Fruit fly (Drosophila melanogaster): ENCODE results near the gene Eig71Ea.

The Eig71Ea gene

dm6 chr3L:15637618-15638017 lies 11.8 kb downstream of the Eig71Ea start:
- TF ChIP-seq fd96Ca (GFP tag; IDR thresholded peaks at IDR 0.05), result no peak
- peak; percentile 36 for TF ChIP-seq gl (tag; optimal IDR thresholded peaks at IDR 0.05)
- TF ChIP-seq CG34367 (tag; optimal IDR thresholded peaks at IDR 0.05), result no peak
- no peak for TF ChIP-seq CG12605 (GFP tag; IDR thresholded peaks at IDR 0.05)
- TF ChIP-seq Snoo (tag; optimal IDR thresholded peaks at IDR 0.05), result no peak
- TF ChIP-seq CG9948 (tag; optimal IDR thresholded peaks at IDR 0.05), result no peak
- TF ChIP-seq EcR (GFP tag; optimal IDR thresholded peaks at IDR 0.05), result peak; percentile 89
- no peak for TF ChIP-seq CG14655 (GFP tag; optimal IDR thresholded peaks at IDR 0.05)
- TF ChIP-seq Ets98B (GFP tag; IDR thresholded peaks at IDR 0.05), result no peak
- no peak for TF ChIP-seq D1 (tag; optimal IDR thresholded peaks at IDR 0.05)
- no peak for TF ChIP-seq CG15710 (tag; optimal IDR thresholded peaks at IDR 0.05)
- TF ChIP-seq CG13204 (GFP tag; optimal IDR thresholded peaks at IDR 0.05), result no peak
- TF ChIP-seq Pif1A (GFP tag; optimal IDR thresholded peaks at IDR 0.05), result peak; percentile 34
- TF ChIP-seq CG10348 (GFP tag; IDR thresholded peaks at IDR 0.05), result no peak
- no peak for TF ChIP-seq CG32121 (GFP tag; IDR thresholded peaks at IDR 0.05)
- TF ChIP-seq rn (GFP tag; IDR thresholded peaks at IDR 0.05), result no peak
- TF ChIP-seq Pif1B (GFP tag; optimal IDR thresholded peaks at IDR 0.05), result no peak
- TF ChIP-seq CG8159 (tag; optimal IDR thresholded peaks at IDR 0.05), result no peak

DNA sequence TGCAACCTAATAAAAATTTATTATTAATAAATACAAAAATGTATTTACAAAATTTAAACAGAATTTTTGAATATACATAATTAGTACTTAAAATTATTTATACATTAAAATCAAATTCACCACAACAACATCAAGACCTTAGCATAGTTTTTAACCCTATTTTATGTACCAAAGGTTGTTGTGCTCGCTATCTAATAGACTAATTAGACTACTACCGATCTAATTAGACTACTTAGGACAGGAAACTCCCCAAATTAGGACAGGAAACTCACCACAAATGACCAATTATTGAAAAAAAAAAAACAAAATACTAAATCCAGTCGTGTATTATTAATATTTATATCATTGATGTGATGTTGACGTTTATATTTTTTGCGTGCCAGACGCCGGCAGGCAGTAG lies 12.5 kb downstream of the Eig71Ea start:
- TF ChIP-seq EcR (GFP tag; optimal IDR thresholded peaks at IDR 0.05) (no peak), CG13204 (GFP tag; optimal IDR thresholded peaks at IDR 0.05) (no peak), CG9948 (tag; optimal IDR thresholded peaks at IDR 0.05) (no peak), CG17806 (tag; optimal IDR thresholded peaks at IDR 0.05) (no peak), CG34367 (tag; optimal IDR thresholded peaks at IDR 0.05) (no peak), Ets98B (GFP tag; IDR thresholded peaks at IDR 0.05) (no peak), Pif1A (GFP tag; optimal IDR thresholded peaks at IDR 0.05) (no peak), fd96Ca (GFP tag; IDR thresholded peaks at IDR 0.05) (no peak), CG15710 (tag; optimal IDR thresholded peaks at IDR 0.05) (no peak), CG10348 (GFP tag; IDR thresholded peaks at IDR 0.05) (no peak), D1 (tag; optimal IDR thresholded peaks at IDR 0.05) (no peak), CG14655 (GFP tag; optimal IDR thresholded peaks at IDR 0.05) (no peak), Snoo (tag; optimal IDR thresholded peaks at IDR 0.05) (no peak), CG32121 (GFP tag; IDR thresholded peaks at IDR 0.05) (no peak), CG8159 (tag; optimal IDR thresholded peaks at IDR 0.05) (no peak), CG4496 (GFP tag; IDR thresholded peaks at IDR 0.05) (no peak)

DNA sequence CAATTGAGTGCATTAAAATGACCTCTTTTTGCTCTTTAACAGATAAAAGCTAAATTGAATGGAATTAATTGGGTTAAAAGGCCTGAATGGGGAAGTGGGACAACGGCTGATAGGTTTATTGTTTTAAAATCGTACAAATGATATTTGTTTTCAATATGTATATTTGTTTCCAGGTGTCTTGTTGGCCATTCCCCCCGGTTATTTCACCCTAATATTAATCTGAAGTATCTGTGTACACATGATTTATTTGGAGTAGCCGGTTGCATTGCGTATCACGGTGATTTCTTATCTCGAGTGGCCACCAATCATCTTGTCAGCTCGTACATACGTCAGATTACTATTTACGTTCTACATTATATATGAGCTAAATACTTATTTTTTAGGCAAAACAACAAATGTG lies 13.1 kb downstream of the Eig71Ea start:
- TF ChIP-seq EcR (GFP tag; optimal IDR thresholded peaks at IDR 0.05), result peak; percentile 1
- TF ChIP-seq gl (tag; optimal IDR thresholded peaks at IDR 0.05), result no peak

- TF ChIP-seq CG12605 (GFP tag; IDR thresholded peaks at IDR 0.05), result no peak
- TF ChIP-seq CG17806 (tag; optimal IDR thresholded peaks at IDR 0.05), result no peak
- TF ChIP-seq CG8301 (tag; optimal IDR thresholded peaks at IDR 0.05), result no peak
- no peak for TF ChIP-seq CG13204 (GFP tag; optimal IDR thresholded peaks at IDR 0.05)
- no peak for TF ChIP-seq CG32121 (GFP tag; IDR thresholded peaks at IDR 0.05)
- no peak for TF ChIP-seq Pif1B (GFP tag; optimal IDR thresholded peaks at IDR 0.05)
- TF ChIP-seq CG8159 (tag; optimal IDR thresholded peaks at IDR 0.05), result no peak
- no peak for TF ChIP-seq gl (tag; optimal IDR thresholded peaks at IDR 0.05)
- no peak for TF ChIP-seq D1 (tag; optimal IDR thresholded peaks at IDR 0.05)
- TF ChIP-seq CG14655 (GFP tag; optimal IDR thresholded peaks at IDR 0.05), result no peak
- no peak for TF ChIP-seq fd96Ca (GFP tag; IDR thresholded peaks at IDR 0.05)
- no peak for TF ChIP-seq rn (GFP tag; IDR thresholded peaks at IDR 0.05)
- TF ChIP-seq Ets98B (GFP tag; IDR thresholded peaks at IDR 0.05), result no peak
- TF ChIP-seq CG4496 (GFP tag; IDR thresholded peaks at IDR 0.05), result no peak
- no peak for TF ChIP-seq Pif1A (GFP tag; optimal IDR thresholded peaks at IDR 0.05)
- TF ChIP-seq CG34367 (tag; optimal IDR thresholded peaks at IDR 0.05), result no peak
- TF ChIP-seq EcR (GFP tag; optimal IDR thresholded peaks at IDR 0.05), result no peak
- TF ChIP-seq CG10348 (GFP tag; IDR thresholded peaks at IDR 0.05), result no peak
These were observed 14.9 kb downstream of the Eig71Ea start for dm6 chr3L:15634368-15635075.

DNA sequence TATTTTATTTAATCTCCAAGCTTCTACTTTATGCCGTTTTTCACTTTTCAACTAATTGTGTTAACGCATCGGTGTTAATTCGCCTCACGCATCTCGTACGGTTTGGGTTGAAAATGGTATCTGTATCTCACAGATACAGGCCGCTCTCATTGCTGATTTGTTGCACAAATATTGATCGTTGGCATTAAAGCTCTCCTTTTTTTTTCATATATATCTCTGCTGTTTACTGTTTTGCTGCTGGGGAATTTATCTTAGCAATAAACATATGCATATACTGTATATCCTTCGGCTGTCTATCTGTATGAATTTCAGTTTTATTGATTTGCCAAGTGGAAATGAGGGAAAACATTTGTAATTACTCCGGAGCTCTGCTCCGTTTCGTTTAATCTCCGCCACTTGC lies 16.8 kb downstream of the Eig71Ea start:
- TF ChIP-seq rn (GFP tag; IDR thresholded peaks at IDR 0.05) (no peak), CG10348 (GFP tag; IDR thresholded peaks at IDR 0.05) (no peak), Snoo (tag; optimal IDR thresholded peaks at IDR 0.05) (no peak), Ets98B (GFP tag; IDR thresholded peaks at IDR 0.05) (no peak), CG14655 (GFP tag; optimal IDR thresholded peaks at IDR 0.05) (no peak), fd96Ca (GFP tag; IDR thresholded peaks at IDR 0.05) (no peak), EcR (GFP tag; optimal IDR thresholded peaks at IDR 0.05) (no peak), CG15710 (tag; optimal IDR thresholded peaks at IDR 0.05) (no peak)

- no peak for TF ChIP-seq CG8301 (tag; optimal IDR thresholded peaks at IDR 0.05)
- TF ChIP-seq CG34367 (tag; optimal IDR thresholded peaks at IDR 0.05), result no peak
- TF ChIP-seq CG13204 (GFP tag; optimal IDR thresholded peaks at IDR 0.05), result no peak
- no peak for TF ChIP-seq EcR (GFP tag; optimal IDR thresholded peaks at IDR 0.05)
- no peak for TF ChIP-seq CG15710 (tag; optimal IDR thresholded peaks at IDR 0.05)
- no peak for TF ChIP-seq fd96Ca (GFP tag; IDR thresholded peaks at IDR 0.05)
- TF ChIP-seq CG32121 (GFP tag; IDR thresholded peaks at IDR 0.05), result no peak
- no peak for TF ChIP-seq Ets98B (GFP tag; IDR thresholded peaks at IDR 0.05)
- no peak for TF ChIP-seq gl (tag; optimal IDR thresholded peaks at IDR 0.05)
- no peak for TF ChIP-seq Pif1B (GFP tag; optimal IDR thresholded peaks at IDR 0.05)
- no peak for TF ChIP-seq CG10348 (GFP tag; IDR thresholded peaks at IDR 0.05)
- TF ChIP-seq CG9948 (tag; optimal IDR thresholded peaks at IDR 0.05), result no peak
- TF ChIP-seq rn (GFP tag; IDR thresholded peaks at IDR 0.05), result no peak
- no peak for TF ChIP-seq CG4496 (GFP tag; IDR thresholded peaks at IDR 0.05)
- TF ChIP-seq Snoo (tag; optimal IDR thresholded peaks at IDR 0.05), result no peak
- TF ChIP-seq Pif1A (GFP tag; optimal IDR thresholded peaks at IDR 0.05), result no peak
- TF ChIP-seq CG14655 (GFP tag; optimal IDR thresholded peaks at IDR 0.05), result no peak
- TF ChIP-seq D1 (tag; optimal IDR thresholded peaks at IDR 0.05), result no peak
These were observed 18.4 kb downstream of the Eig71Ea start for dm6 chr3L:15631067-15631466.

All from whole organism, pupa.